Worm (Caenorhabditis elegans) whole organism, L2 larva: ENCODE results near the gene C32C4.3.

Source experiments
- C34F6.9 ChIP-seq: fragments of 150-350 bp; optimal IDR thresholded peaks from 2 replicates; lab custom pipeline; 2014; ENCODE audit warnings: missing biosample characterization, missing genetic modification characterization
- F13H6.1 ChIP-seq: sonication (generic microtip); optimal IDR thresholded peaks from 2 replicates; lab custom pipeline; 2016; ENCODE audit warnings: missing genetic modification characterization, missing compliant biosample characterization
- Y55F3AM.14 ChIP-seq: fragments of 200-800 bp; sonication (Bioruptor generic); optimal IDR thresholded peaks from 2 replicates; lab custom pipeline; 2018; ENCODE audit warnings: mild to moderate bottlenecking, missing genetic modification characterization, missing compliant biosample characterization
- ZK546.5 ChIP-seq: sonication (generic microtip); optimal IDR thresholded peaks from 2 replicates; lab custom pipeline; 2017; ENCODE audit warnings: missing biosample characterization, missing genetic modification characterization
- alr-1 ChIP-seq: fragments of 150-350 bp; optimal IDR thresholded peaks from 2 replicates; lab custom pipeline; 2014; ENCODE audit warnings: missing biosample characterization, missing genetic modification characterization
- aly-2 ChIP-seq: fragments of 150-350 bp; optimal IDR thresholded peaks from 2 replicates; lab custom pipeline; 2014; ENCODE audit warnings: missing biosample characterization, missing genetic modification characterization
- blmp-1 ChIP-seq: sonication (generic microtip); optimal IDR thresholded peaks from 2 replicates; lab custom pipeline; 2017; ENCODE audit warnings: missing genetic modification characterization, mild to moderate bottlenecking, missing compliant biosample characterization, antibody characterized with exemption, moderate library complexity; ENCODE audit not compliant: insufficient read depth
- ceh-16 ChIP-seq: fragments of 150-350 bp; optimal IDR thresholded peaks from 2 replicates; lab custom pipeline; 2014; ENCODE audit warnings: missing biosample characterization, missing genetic modification characterization
- ceh-82 ChIP-seq: fragments of 150-350 bp; optimal IDR thresholded peaks from 2 replicates; lab custom pipeline; 2014; ENCODE audit warnings: missing biosample characterization, missing genetic modification characterization
- crh-2 ChIP-seq: sonication (generic microtip); optimal IDR thresholded peaks from 2 replicates; lab custom pipeline; 2017; ENCODE audit warnings: missing biosample characterization, missing genetic modification characterization
- egl-27 ChIP-seq: sonication (generic microtip); optimal IDR thresholded peaks from 3 replicates; lab custom pipeline; 2017; ENCODE audit warnings: missing biosample characterization, missing genetic modification reagents, missing genetic modification characterization
- elt-1 ChIP-seq: fragments of 150-350 bp; optimal IDR thresholded peaks from 2 replicates; lab custom pipeline; 2014; ENCODE audit warnings: missing biosample characterization, missing genetic modification characterization
- elt-3 ChIP-seq: sonication (generic microtip); optimal IDR thresholded peaks from 2 replicates; lab custom pipeline; 2017; ENCODE audit warnings: missing biosample characterization, missing genetic modification characterization
- fos-1 ChIP-seq: fragments of 150-350 bp; optimal IDR thresholded peaks from 2 replicates; lab custom pipeline; 2014; ENCODE audit warnings: missing biosample characterization, missing genetic modification characterization
- lin-11 ChIP-seq: fragments of 150-350 bp; sonication (generic microtip); optimal IDR thresholded peaks from 2 replicates; lab custom pipeline; 2014; ENCODE audit warnings: missing biosample characterization, missing genetic modification characterization, inconsistent platforms, mixed read lengths
- lin-13 ChIP-seq: fragments of 150-350 bp; optimal IDR thresholded peaks from 2 replicates; lab custom pipeline; 2014; ENCODE audit warnings: missing biosample characterization, missing genetic modification reagents, missing genetic modification characterization
- lin-39 ChIP-seq: fragments of 150-350 bp; optimal IDR thresholded peaks from 2 replicates; lab custom pipeline; 2014; ENCODE audit warnings: missing biosample characterization, missing genetic modification reagents, missing genetic modification characterization
- lsy-2 ChIP-seq, 2 experiments: fragments of 150-350 bp in 1 of 2; sonication (generic microtip) in 1 of 2; optimal IDR thresholded peaks; 2 replicates each; lab custom pipeline; 2014 to 2017; ENCODE audit warnings: missing biosample characterization in 2 of 2, missing genetic modification characterization in 2 of 2
- mab-5 ChIP-seq: fragments of 150-350 bp; optimal IDR thresholded peaks from 2 replicates; lab custom pipeline; 2014; ENCODE audit warnings: missing biosample characterization, missing genetic modification characterization
- nhr-10 ChIP-seq: sonication (generic microtip); optimal IDR thresholded peaks from 2 replicates; lab custom pipeline; 2017; ENCODE audit warnings: missing biosample characterization, missing genetic modification characterization
- nhr-12 ChIP-seq: fragments of 150-350 bp; optimal IDR thresholded peaks from 2 replicates; lab custom pipeline; 2014; ENCODE audit warnings: missing biosample characterization, missing genetic modification characterization
- nhr-129 ChIP-seq: fragments of 150-350 bp; optimal IDR thresholded peaks from 2 replicates; lab custom pipeline; 2014; ENCODE audit warnings: missing biosample characterization, missing genetic modification characterization
- nhr-21 ChIP-seq: fragments of 150-350 bp; optimal IDR thresholded peaks from 2 replicates; lab custom pipeline; 2014; ENCODE audit warnings: missing biosample characterization, missing genetic modification characterization
- nhr-23 ChIP-seq: fragments of 150-350 bp; optimal IDR thresholded peaks from 2 replicates; lab custom pipeline; 2014; ENCODE audit warnings: missing biosample characterization, missing genetic modification reagents, missing genetic modification characterization
- nhr-237 ChIP-seq: fragments of 150-350 bp; optimal IDR thresholded peaks from 2 replicates; lab custom pipeline; 2014; ENCODE audit warnings: missing biosample characterization, missing genetic modification characterization
- nhr-25 ChIP-seq: fragments of 150-350 bp; sonication (generic microtip); optimal IDR thresholded peaks from 3 replicates; lab custom pipeline; 2014; ENCODE audit warnings: missing biosample characterization, missing genetic modification characterization
- nhr-6 ChIP-seq: fragments of 150-350 bp; optimal IDR thresholded peaks from 2 replicates; lab custom pipeline; 2014; ENCODE audit warnings: missing biosample characterization, missing genetic modification characterization
- peb-1 ChIP-seq: fragments of 150-350 bp; optimal IDR thresholded peaks from 2 replicates; lab custom pipeline; 2014; ENCODE audit warnings: missing biosample characterization, missing genetic modification characterization
- sem-4 ChIP-seq: fragments of 150-350 bp; optimal IDR thresholded peaks from 2 replicates; lab custom pipeline; 2014; ENCODE audit warnings: missing biosample characterization, missing genetic modification reagents, missing genetic modification characterization
- skn-1 ChIP-seq: sonication (generic microtip); optimal IDR thresholded peaks from 2 replicates; lab custom pipeline; 2017; ENCODE audit warnings: missing biosample characterization, missing genetic modification characterization
- sma-9 ChIP-seq, 2 experiments: fragments of 150-350 bp in 1 of 2; sonication (generic microtip) in 1 of 2; optimal IDR thresholded peaks; 2 replicates each; lab custom pipeline; 2014 to 2016; ENCODE audit warnings: missing genetic modification characterization in 2 of 2, mild to moderate bottlenecking in 1 of 2, missing biosample characterization in 1 of 2, missing compliant biosample characterization in 1 of 2, missing genetic modification reagents in 1 of 2, moderate library complexity in 1 of 2
- snpc-4 ChIP-seq: fragments of 150-350 bp; optimal IDR thresholded peaks from 2 replicates; lab custom pipeline; 2014; ENCODE audit warnings: missing biosample characterization, missing genetic modification characterization
- unc-39 ChIP-seq: fragments of 150-350 bp; optimal IDR thresholded peaks from 2 replicates; lab custom pipeline; 2014; ENCODE audit warnings: missing biosample characterization, missing genetic modification characterization
- unc-55 ChIP-seq: fragments of 150-350 bp; sonication (generic microtip); optimal IDR thresholded peaks from 3 replicates; lab custom pipeline; 2014; ENCODE audit warnings: missing biosample characterization, missing genetic modification reagents, missing genetic modification characterization
- unc-62 ChIP-seq: fragments of 150-350 bp; optimal IDR thresholded peaks from 2 replicates; lab custom pipeline; 2014; ENCODE audit warnings: missing biosample characterization, missing genetic modification reagents, missing genetic modification characterization
- ztf-1 ChIP-seq: fragments of 200-800 bp; sonication (Bioruptor generic); conservative IDR thresholded peaks from 2 replicates; pipeline ENCODE4 v1.3.6; 2022; ENCODE audit warnings: missing genetic modification characterization, missing compliant biosample characterization
- ztf-11 ChIP-seq: sonication (generic microtip); optimal IDR thresholded peaks from 2 replicates; lab custom pipeline; 2017; ENCODE audit warnings: missing biosample characterization, missing genetic modification characterization
- ztf-4 ChIP-seq: fragments of 150-350 bp; optimal IDR thresholded peaks from 2 replicates; lab custom pipeline; 2014; ENCODE audit warnings: missing biosample characterization, missing genetic modification characterization

The C32C4.3 gene

DNA sequence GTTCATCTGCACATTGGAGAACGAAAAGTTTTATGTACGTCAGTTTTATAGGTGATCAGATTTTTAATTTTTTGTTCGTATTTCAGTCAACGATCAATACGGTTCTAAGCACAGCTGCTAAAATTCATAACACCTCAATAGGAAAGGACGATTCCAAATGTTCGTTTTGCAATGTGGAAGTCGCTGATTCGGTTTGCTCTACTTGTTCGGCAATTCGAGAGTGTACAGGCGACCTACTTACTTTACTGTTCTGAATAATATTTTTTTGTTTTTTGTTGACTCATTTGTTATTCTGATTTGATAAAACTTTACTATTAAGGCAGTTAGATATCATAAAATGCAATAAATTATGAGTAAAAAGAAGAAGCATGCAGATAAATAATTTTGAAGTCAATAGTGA is 12.4 kb upstream of the C32C4.3 start:
- TF ChIP-seq crh-2, result no peak
- TF ChIP-seq nhr-10 (tag; lab: Kevin White, UChicago), result no peak
- TF ChIP-seq peb-1 (tag; lab: Kevin White, UChicago), result no peak
- TF ChIP-seq aly-2 (tag; lab: Kevin White, UChicago), result no peak
- TF ChIP-seq lin-39 (tag; lab: Kevin White, UChicago), result no peak
- TF ChIP-seq nhr-23, result no peak
- TF ChIP-seq nhr-6 (tag; lab: Kevin White, UChicago), result no peak
- TF ChIP-seq lin-11 (tag; lab: Kevin White, UChicago), result no peak
- no peak for TF ChIP-seq nhr-21 (tag; lab: Kevin White, UChicago)
- TF ChIP-seq alr-1 (tag; lab: Kevin White, UChicago), result no peak
- TF ChIP-seq blmp-1, result no peak
- TF ChIP-seq elt-3 (tag; lab: Kevin White, UChicago), result no peak
- TF ChIP-seq unc-39 (tag; lab: Kevin White, UChicago), result no peak
- no peak for TF ChIP-seq snpc-4 (tag; lab: Kevin White, UChicago)
- TF ChIP-seq fos-1 (tag; lab: Kevin White, UChicago), result no peak
- no peak for TF ChIP-seq nhr-25 (tag; lab: Kevin White, UChicago)
- TF ChIP-seq nhr-237 (tag; lab: Kevin White, UChicago), result no peak
- no peak for TF ChIP-seq nhr-129 (tag; lab: Kevin White, UChicago)
- TF ChIP-seq C34F6.9 (tag; lab: Kevin White, UChicago), result no peak
- TF ChIP-seq nhr-12 (tag; lab: Kevin White, UChicago), result no peak
- TF ChIP-seq, all 48 proteins: peak for 0

DNA sequence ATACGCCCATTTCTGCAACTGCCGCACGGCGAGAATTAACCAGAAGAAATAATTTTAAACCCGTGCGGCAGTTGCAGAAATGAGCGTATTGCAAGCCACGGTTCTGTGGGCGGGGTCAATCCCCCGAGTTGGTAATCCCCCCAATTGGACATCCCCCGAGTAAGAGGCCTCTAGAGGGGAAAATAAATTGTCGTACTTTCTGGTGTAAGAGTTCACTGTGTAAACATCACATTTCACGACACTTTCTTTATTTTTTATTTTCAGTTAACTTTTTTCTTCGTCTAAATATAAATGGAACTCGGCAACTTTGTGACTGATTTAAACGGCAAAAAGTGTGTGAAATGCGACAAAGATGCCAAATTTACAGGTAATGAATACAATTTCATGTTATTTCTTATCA is 11.0 kb upstream of the C32C4.3 start, which contains the start of gene tut-2:
Gene tut-2 (plus strand): TSS at position 277 of the 400 bp plus-strand sequence.
- no peak for TF ChIP-seq C34F6.9 (tag; lab: Kevin White, UChicago)
- no peak for TF ChIP-seq ztf-1 (GFP tag; lab: Robert Waterston, UW)
- no peak for TF ChIP-seq nhr-129 (tag; lab: Kevin White, UChicago)
- no peak for TF ChIP-seq lsy-2 (tag; optimal IDR thresholded peaks at IDR 0.05; lab: Kevin White, UChicago)
- TF ChIP-seq unc-55 (GFP tag; lab: Kevin White, UChicago), result peak; percentile 17
- TF ChIP-seq nhr-25 (tag; lab: Kevin White, UChicago), result no peak
- TF ChIP-seq unc-62 (GFP tag; lab: Kevin White, UChicago), result no peak

DNA sequence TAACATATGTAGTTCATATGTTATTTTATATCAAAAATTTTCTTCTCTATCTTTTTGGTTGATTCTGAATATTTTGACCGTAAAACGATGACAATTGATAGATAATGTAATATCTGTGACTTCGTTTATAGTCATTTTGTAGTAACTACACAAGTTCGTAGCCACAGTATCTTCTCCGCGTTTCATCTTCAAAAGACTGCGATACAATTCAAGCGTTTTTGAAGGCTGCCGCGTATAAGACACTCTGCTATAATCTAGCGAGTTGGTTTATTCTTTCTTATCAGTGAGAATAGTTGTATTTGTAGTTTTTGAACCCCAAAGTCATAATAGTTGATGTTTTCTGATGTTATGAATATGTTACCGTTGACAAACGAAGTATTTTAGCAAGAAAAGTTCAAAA is 10.0 kb upstream of the C32C4.3 start, which contains the start of gene ugt-34:
Gene ugt-34 (minus strand): TSS at position 21 of the 400 bp plus-strand sequence.
- TF ChIP-seq crh-2 (peak; percentile 22), lin-13 (no peak)

DNA sequence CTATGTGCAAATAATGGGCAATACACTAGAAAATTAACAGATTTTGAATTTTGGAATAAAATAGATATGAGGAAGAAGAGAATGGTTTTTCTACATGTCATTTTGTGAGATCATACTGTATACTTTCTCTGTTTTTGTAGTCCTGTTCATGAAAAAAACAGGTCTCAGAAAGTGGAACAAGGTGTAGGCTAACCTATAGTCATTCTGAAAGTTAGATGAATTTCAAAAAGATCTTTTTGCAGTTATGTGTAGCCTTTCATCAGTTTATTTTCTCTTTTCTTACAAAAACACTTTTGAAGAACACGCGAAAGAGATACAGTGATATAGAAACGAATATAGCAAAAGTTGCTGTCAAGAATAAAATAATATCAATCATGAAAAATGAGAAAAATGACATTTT is 7.2 kb upstream of the C32C4.3 start, which contains the start of gene ugt-35:
Gene ugt-35 (minus strand): TSS at position 101 of the 400 bp plus-strand sequence.
- TF ChIP-seq lsy-2 (tag; optimal IDR thresholded peaks at IDR 0.05; lab: Kevin White, UChicago) (no peak), fos-1 (tag; lab: Kevin White, UChicago) (no peak), crh-2 (no peak), mab-5 (no peak), ceh-82 (no peak), ZK546.5 (no peak), ztf-11 (tag; lab: Kevin White, UChicago) (no peak), Y55F3AM.14 (GFP tag; lab: Kevin White, UChicago) (no peak), ceh-16 (tag; lab: Kevin White, UChicago) (no peak), lin-13 (no peak), sem-4 (tag; lab: Kevin White, UChicago) (no peak), nhr-129 (tag; lab: Kevin White, UChicago) (no peak)

DNA sequence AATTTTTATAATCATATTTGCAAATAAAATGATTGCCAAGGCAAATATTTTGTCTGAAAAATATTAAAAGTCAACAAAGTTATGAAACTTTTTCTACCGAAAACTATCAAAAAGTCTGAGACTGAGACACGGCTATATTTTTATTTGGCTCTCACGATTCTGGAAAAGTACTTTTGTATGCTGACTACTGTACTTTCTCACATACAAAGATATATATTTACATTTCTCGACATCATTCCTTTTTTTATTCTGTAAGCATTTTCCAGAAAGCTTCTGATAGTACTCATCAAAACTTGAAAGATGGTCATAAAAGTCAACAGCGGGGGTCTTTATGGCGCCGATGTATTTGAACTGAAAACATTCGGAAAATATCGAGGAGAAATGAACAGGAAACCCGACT is 1.2 kb upstream of the C32C4.3 start, which contains the start of gene aqp-6:
Gene aqp-6 (plus strand): TSS at position 301 of the 400 bp plus-strand sequence.
- TF ChIP-seq nhr-12 (tag; lab: Kevin White, UChicago) (no peak), elt-1 (tag; lab: Kevin White, UChicago) (no peak), crh-2 (no peak), peb-1 (tag; lab: Kevin White, UChicago) (no peak)

DNA sequence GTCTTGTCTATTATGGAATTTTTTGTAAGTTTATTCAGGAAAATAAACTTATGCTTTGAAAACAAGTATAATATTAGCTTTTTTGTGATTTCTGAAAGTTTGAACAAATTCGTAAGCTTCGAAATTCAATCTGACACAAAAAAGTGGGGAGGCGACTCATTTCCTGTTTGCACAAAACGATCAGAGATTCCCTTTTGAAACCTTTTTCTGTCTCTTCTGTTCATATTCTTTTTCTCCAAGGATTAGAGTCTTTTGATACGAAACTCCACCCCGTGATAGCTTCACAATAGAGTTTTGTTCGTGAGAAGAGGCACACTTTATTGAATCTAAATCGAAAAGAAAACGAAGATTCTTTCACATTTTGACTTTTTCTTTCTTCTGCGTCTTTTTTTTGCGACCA is 6.0 kb downstream of the C32C4.3 start:
- TF ChIP-seq egl-27 (no peak), ceh-82 (no peak), nhr-10 (tag; lab: Kevin White, UChicago) (no peak), alr-1 (tag; lab: Kevin White, UChicago) (no peak), ztf-4 (tag; lab: Kevin White, UChicago) (no peak), aly-2 (tag; lab: Kevin White, UChicago) (no peak), F13H6.1 (no peak), skn-1 (tag; lab: Kevin White, UChicago) (no peak), lin-39 (tag; lab: Kevin White, UChicago) (no peak), C34F6.9 (tag; lab: Kevin White, UChicago) (no peak), ZK546.5 (no peak), elt-3 (tag; lab: Kevin White, UChicago) (no peak), unc-39 (tag; lab: Kevin White, UChicago) (no peak), snpc-4 (tag; lab: Kevin White, UChicago) (no peak), nhr-21 (tag; lab: Kevin White, UChicago) (no peak), lin-11 (tag; lab: Kevin White, UChicago) (no peak), sma-9 (GFP tag; optimal IDR thresholded peaks at IDR 0.05; lab: Kevin White, UChicago) (no peak), sma-9 (tag; optimal IDR thresholded peaks at IDR 0.05; lab: Kevin White, UChicago) (no peak)
